Worm (Caenorhabditis elegans) whole organism, L3 larva: Measurements from ENCODE around the gene F52H2.1.

Source experiments
- R02D3.7 ChIP-seq: fragments of 150-350 bp; optimal IDR thresholded peaks from 2 replicates; lab custom pipeline; 2014; ENCODE audit warnings: missing biosample characterization, missing genetic modification characterization
- ZK546.5 ChIP-seq: sonication (generic microtip); optimal IDR thresholded peaks from 2 replicates; lab custom pipeline; 2017; ENCODE audit warnings: missing biosample characterization, missing genetic modification characterization
- aly-2 ChIP-seq: fragments of 150-350 bp; optimal IDR thresholded peaks from 2 replicates; lab custom pipeline; 2014; ENCODE audit warnings: missing biosample characterization, missing genetic modification characterization
- ama-1 ChIP-seq: fragments of 150-350 bp; optimal IDR thresholded peaks from 2 replicates; lab custom pipeline; 2018
- ceh-16 ChIP-seq: sonication (generic microtip); optimal IDR thresholded peaks from 2 replicates; lab custom pipeline; 2017; ENCODE audit warnings: missing biosample characterization, missing genetic modification characterization
- ceh-28 ChIP-seq: fragments of 150-350 bp; optimal IDR thresholded peaks from 2 replicates; lab custom pipeline; 2014; ENCODE audit warnings: missing biosample characterization, missing genetic modification reagents, missing genetic modification characterization
- ceh-82 ChIP-seq: fragments of 150-350 bp; optimal IDR thresholded peaks from 2 replicates; lab custom pipeline; 2014; ENCODE audit warnings: missing biosample characterization, missing genetic modification characterization
- ceh-9 ChIP-seq: sonication (generic microtip); optimal IDR thresholded peaks from 2 replicates; lab custom pipeline; 2018; ENCODE audit warnings: missing biosample characterization, missing genetic modification characterization
- daf-12 ChIP-seq: fragments of 150-350 bp; optimal IDR thresholded peaks from 2 replicates; lab custom pipeline; 2014; ENCODE audit warnings: missing biosample characterization, missing genetic modification reagents, missing genetic modification characterization
- egl-27 ChIP-seq: sonication (generic microtip); optimal IDR thresholded peaks from 4 replicates; lab custom pipeline; 2017; ENCODE audit warnings: missing biosample characterization, missing genetic modification reagents, missing genetic modification characterization
- egl-5 ChIP-seq: fragments of 150-350 bp; optimal IDR thresholded peaks from 2 replicates; lab custom pipeline; 2017; ENCODE audit warnings: missing biosample characterization, missing genetic modification reagents, missing genetic modification characterization, inconsistent platforms
- elt-1 ChIP-seq: fragments of 150-350 bp; optimal IDR thresholded peaks from 2 replicates; lab custom pipeline; 2014; ENCODE audit warnings: missing biosample characterization, missing genetic modification characterization
- elt-2 ChIP-seq: sonication (generic microtip); optimal IDR thresholded peaks from 2 replicates; lab custom pipeline; 2016; ENCODE audit warnings: missing genetic modification reagents, mild to moderate bottlenecking, missing genetic modification characterization, missing compliant biosample characterization
- elt-3 ChIP-seq, 3 experiments: fragments of 150-350 bp in 1 of 3; sonication (generic microtip) in 2 of 3; optimal IDR thresholded peaks; 2 replicates in 2 of 3; 4 replicates in 1 of 3; lab custom pipeline; 2014 to 2017; ENCODE audit warnings: missing biosample characterization in 3 of 3, missing genetic modification characterization in 3 of 3
- eor-1 ChIP-seq, 2 experiments: fragments of 150-350 bp; optimal IDR thresholded peaks; 2 replicates each; lab custom pipeline; 2014 to 2018; ENCODE audit warnings: missing biosample characterization in 2 of 2, missing genetic modification characterization in 2 of 2
- fkh-10 ChIP-seq: sonication (generic microtip); optimal IDR thresholded peaks from 2 replicates; lab custom pipeline; 2017; ENCODE audit warnings: missing biosample characterization, missing genetic modification reagents, missing genetic modification characterization
- fkh-2 ChIP-seq: fragments of 150-350 bp; optimal IDR thresholded peaks from 2 replicates; lab custom pipeline; 2014; ENCODE audit warnings: missing biosample characterization, missing genetic modification reagents, missing genetic modification characterization
- fos-1 ChIP-seq: fragments of 150-350 bp; optimal IDR thresholded peaks from 2 replicates; lab custom pipeline; 2014; ENCODE audit warnings: missing biosample characterization, missing genetic modification characterization
- hmg-11 ChIP-seq: sonication (generic microtip); optimal IDR thresholded peaks from 2 replicates; lab custom pipeline; 2016; ENCODE audit warnings: missing genetic modification characterization, missing compliant biosample characterization
- jun-1 ChIP-seq: fragments of 150-350 bp; optimal IDR thresholded peaks from 2 replicates; lab custom pipeline; 2014; ENCODE audit warnings: missing biosample characterization, missing genetic modification reagents, missing genetic modification characterization
- lin-15B ChIP-seq: fragments of 150-350 bp; optimal IDR thresholded peaks from 2 replicates; lab custom pipeline; 2014; ENCODE audit warnings: missing biosample characterization, missing genetic modification characterization
- lin-39 ChIP-seq: fragments of 150-350 bp; optimal IDR thresholded peaks from 2 replicates; lab custom pipeline; 2018; ENCODE audit warnings: missing biosample characterization, missing genetic modification reagents, missing genetic modification characterization
- lsy-12 ChIP-seq: sonication (generic microtip); optimal IDR thresholded peaks from 2 replicates; lab custom pipeline; 2016; ENCODE audit warnings: mild to moderate bottlenecking, missing genetic modification characterization, missing compliant biosample characterization
- mdl-1 ChIP-seq: fragments of 150-350 bp; optimal IDR thresholded peaks from 2 replicates; lab custom pipeline; 2014; ENCODE audit warnings: missing biosample characterization, missing genetic modification characterization
- mml-1 ChIP-seq: fragments of 150-350 bp; sonication (generic microtip); optimal IDR thresholded peaks from 3 replicates; lab custom pipeline; 2014; ENCODE audit warnings: missing biosample characterization, missing genetic modification characterization
- nfya-1 ChIP-seq: sonication (generic microtip); optimal IDR thresholded peaks from 2 replicates; lab custom pipeline; 2017; ENCODE audit warnings: missing genetic modification characterization, mild to moderate bottlenecking, missing compliant biosample characterization, antibody characterized with exemption, moderate library complexity; ENCODE audit not compliant: insufficient read depth
- nhr-11 ChIP-seq: fragments of 150-350 bp; optimal IDR thresholded peaks from 2 replicates; lab custom pipeline; 2014; ENCODE audit warnings: missing biosample characterization, missing genetic modification characterization
- nhr-12 ChIP-seq: fragments of 150-350 bp; optimal IDR thresholded peaks from 2 replicates; lab custom pipeline; 2014; ENCODE audit warnings: missing biosample characterization, missing genetic modification characterization
- nhr-23 ChIP-seq: fragments of 150-350 bp; optimal IDR thresholded peaks from 2 replicates; lab custom pipeline; 2014; ENCODE audit warnings: missing biosample characterization, missing genetic modification reagents, missing genetic modification characterization
- nhr-237 ChIP-seq: fragments of 150-350 bp; optimal IDR thresholded peaks from 2 replicates; lab custom pipeline; 2014; ENCODE audit warnings: missing biosample characterization, missing genetic modification characterization
- nhr-25 ChIP-seq: sonication (generic microtip); optimal IDR thresholded peaks from 2 replicates; lab custom pipeline; 2017; ENCODE audit warnings: missing biosample characterization, missing genetic modification characterization
- nhr-28 ChIP-seq: fragments of 150-350 bp; optimal IDR thresholded peaks from 2 replicates; lab custom pipeline; 2014; ENCODE audit warnings: missing biosample characterization, missing genetic modification characterization
- nhr-43 ChIP-seq: sonication (generic microtip); optimal IDR thresholded peaks from 2 replicates; lab custom pipeline; 2016; ENCODE audit warnings: mild to moderate bottlenecking, missing genetic modification characterization, missing compliant biosample characterization; ENCODE audit not compliant: poor library complexity, severe bottlenecking
- nhr-67 ChIP-seq: fragments of 150-350 bp; optimal IDR thresholded peaks from 2 replicates; lab custom pipeline; 2014; ENCODE audit warnings: missing biosample characterization, missing genetic modification characterization
- nhr-76 ChIP-seq: fragments of 150-350 bp; sonication (generic microtip); optimal IDR thresholded peaks from 5 replicates; lab custom pipeline; 2014; ENCODE audit warnings: missing biosample characterization, missing genetic modification characterization
- nhr-77 ChIP-seq: fragments of 150-350 bp; optimal IDR thresholded peaks from 2 replicates; lab custom pipeline; 2014; ENCODE audit warnings: missing biosample characterization, missing genetic modification characterization
- pha-4 ChIP-seq: fragments of 150-350 bp; optimal IDR thresholded peaks from 2 replicates; lab custom pipeline; 2014; ENCODE audit warnings: missing biosample characterization, missing genetic modification reagents, missing genetic modification characterization
- pqm-1 ChIP-seq: fragments of 150-350 bp; optimal IDR thresholded peaks from 2 replicates; lab custom pipeline; 2017; ENCODE audit warnings: missing biosample characterization, missing genetic modification characterization, inconsistent platforms
- sea-2 ChIP-seq: fragments of 150-350 bp; sonication (generic microtip); optimal IDR thresholded peaks from 4 replicates; lab custom pipeline; 2014; ENCODE audit warnings: missing biosample characterization, missing genetic modification reagents, missing genetic modification characterization
- skn-1 ChIP-seq: fragments of 150-350 bp; optimal IDR thresholded peaks from 2 replicates; lab custom pipeline; 2014; ENCODE audit warnings: missing biosample characterization, missing genetic modification characterization
- snpc-4 ChIP-seq: fragments of 150-350 bp; optimal IDR thresholded peaks from 2 replicates; lab custom pipeline; 2014; ENCODE audit warnings: missing biosample characterization, missing genetic modification characterization
- tbx-2 ChIP-seq: sonication (generic microtip); optimal IDR thresholded peaks from 2 replicates; lab custom pipeline; 2016; ENCODE audit warnings: mild to moderate bottlenecking, missing genetic modification characterization, missing compliant biosample characterization
- unc-39 ChIP-seq: sonication (generic microtip); optimal IDR thresholded peaks from 4 replicates; lab custom pipeline; 2017; ENCODE audit warnings: missing biosample characterization, missing genetic modification characterization
- unc-62 ChIP-seq: fragments of 150-350 bp; sonication (generic microtip); optimal IDR thresholded peaks from 4 replicates; lab custom pipeline; 2014; ENCODE audit warnings: missing biosample characterization, missing genetic modification reagents, missing genetic modification characterization
- zag-1 ChIP-seq: fragments of 150-350 bp; optimal IDR thresholded peaks from 2 replicates; lab custom pipeline; 2014; ENCODE audit warnings: missing biosample characterization, missing genetic modification characterization
- ztf-11 ChIP-seq: fragments of 150-350 bp; optimal IDR thresholded peaks from 2 replicates; lab custom pipeline; 2014; ENCODE audit warnings: missing biosample characterization, missing genetic modification characterization
- ztf-4 ChIP-seq: fragments of 150-350 bp; optimal IDR thresholded peaks from 2 replicates; lab custom pipeline; 2014; ENCODE audit warnings: missing biosample characterization, missing genetic modification characterization

Gene F52H2.1

DNA sequence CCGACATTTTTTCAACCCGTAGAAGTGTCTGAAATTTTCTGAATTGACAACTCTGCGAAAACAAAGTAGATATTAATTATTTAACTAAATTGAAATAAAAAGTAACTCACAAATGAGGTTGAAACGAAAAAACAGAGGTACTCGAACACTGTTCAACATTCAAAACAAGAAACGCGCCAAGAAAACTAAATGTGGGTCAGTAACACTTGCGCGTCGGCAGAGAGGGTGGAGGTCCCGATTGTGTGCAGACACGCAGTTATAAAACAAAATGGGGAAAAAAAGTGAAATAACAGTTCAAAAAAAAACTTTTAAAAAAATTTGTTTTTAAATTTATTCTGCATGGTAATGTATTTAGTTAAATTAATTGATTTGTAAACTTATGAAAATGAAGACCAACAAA is 13.5 kb upstream of the F52H2.1 start:
- TF ChIP-seq egl-27 (tag; lab: Kevin White, UChicago) (no peak), nhr-237 (no peak), aly-2 (tag; lab: Kevin White, UChicago) (no peak), fos-1 (tag; lab: Kevin White, UChicago) (no peak), elt-2 (tag; lab: Kevin White, UChicago) (no peak), lin-39 (tag; lab: Kevin White, UChicago) (no peak), ceh-82 (tag; lab: Kevin White, UChicago) (no peak), unc-62 (no peak), nfya-1 (tag; lab: Kevin White, UChicago) (peak; percentile 53), snpc-4 (tag; lab: Kevin White, UChicago) (peak; percentile 50), zag-1 (tag; lab: Kevin White, UChicago) (no peak), pqm-1 (tag; lab: Kevin White, UChicago) (no peak), ceh-9 (tag; lab: Kevin White, UChicago) (no peak), egl-5 (tag; lab: Kevin White, UChicago) (no peak), lsy-12 (tag; lab: Kevin White, UChicago) (no peak), ztf-4 (tag; lab: Kevin White, UChicago) (no peak), eor-1 (tag; optimal IDR thresholded peaks at IDR 0.05; lab: Kevin White, UChicago) (no peak), elt-1 (no peak), ZK546.5 (tag; lab: Kevin White, UChicago) (no peak), mdl-1 (no peak), nhr-67 (tag; lab: Kevin White, UChicago) (no peak), nhr-11 (tag; lab: Kevin White, UChicago) (no peak), nhr-28 (tag; lab: Kevin White, UChicago) (no peak), ama-1 (lab: Kevin White, UChicago) (no peak), fkh-10 (GFP tag; lab: Kevin White, UChicago) (no peak), ceh-28 (no peak), nhr-43 (tag; lab: Kevin White, UChicago) (no peak), daf-12 (tag; lab: Kevin White, UChicago) (no peak), skn-1 (tag; lab: Kevin White, UChicago) (no peak), elt-3 (tag; optimal IDR thresholded peaks at IDR 0.05; lab: Kevin White, UChicago) (no peak), nhr-25 (tag; lab: Kevin White, UChicago) (peak; percentile 0), R02D3.7 (tag; lab: Kevin White, UChicago) (no peak), mml-1 (tag; lab: Kevin White, UChicago) (no peak), tbx-2 (tag; lab: Kevin White, UChicago) (peak; percentile 15), fkh-2 (tag; lab: Kevin White, UChicago) (no peak), hmg-11 (tag; lab: Kevin White, UChicago) (peak; percentile 34), sea-2 (GFP tag; lab: Kevin White, UChicago) (no peak), ztf-11 (no peak), ceh-16 (tag; lab: Kevin White, UChicago) (no peak), jun-1 (tag; lab: Kevin White, UChicago) (no peak), pha-4 (tag; lab: Kevin White, UChicago) (peak; percentile 74), lin-15B (tag; lab: Kevin White, UChicago) (peak; percentile 46), nhr-76 (no peak), nhr-12 (tag; lab: Kevin White, UChicago) (no peak), unc-39 (tag; lab: Kevin White, UChicago) (no peak), nhr-77 (tag; lab: Kevin White, UChicago) (no peak), nhr-23 (tag; lab: Kevin White, UChicago) (peak; percentile 14)
